Fruit fly (Drosophila melanogaster) whole organism, pupa: ENCODE measurements around the gene CG45067.

ENCODE experiments used
- CG15710 ChIP-seq: fragments of 200-800 bp; sonication (Bioruptor generic); optimal IDR thresholded peaks from 2 replicates; lab custom pipeline; 2018; ENCODE audit warnings: missing biosample characterization, mild to moderate bottlenecking, missing genetic modification characterization, moderate library complexity
- D1 ChIP-seq: fragments of 200-800 bp; sonication (Bioruptor generic); optimal IDR thresholded peaks from 2 replicates; lab custom pipeline; 2018; ENCODE audit warnings: missing biosample characterization, mild to moderate bottlenecking, missing genetic modification characterization, moderate library complexity
- EcR ChIP-seq: fragments of 200-800 bp; sonication (Bioruptor generic); optimal IDR thresholded peaks from 3 replicates; lab custom pipeline; 2019; ENCODE audit warnings: missing biosample characterization, missing genetic modification characterization, mild to moderate bottlenecking, moderate library complexity, missing genetic modification reagents
- Ets98B ChIP-seq: fragments of 200-800 bp; sonication (Bioruptor generic); IDR thresholded peaks from 2 replicates; pipeline ENCODE4 v1.3.6; 2022; ENCODE audit warnings: missing biosample characterization, missing genetic modification characterization
- Pif1A ChIP-seq: fragments of 200-800 bp; sonication (Bioruptor generic); optimal IDR thresholded peaks from 3 replicates; lab custom pipeline; 2016; ENCODE audit warnings: missing biosample characterization, missing genetic modification characterization
- Snoo ChIP-seq: fragments of 200-800 bp; sonication (Bioruptor generic); optimal IDR thresholded peaks from 3 replicates; lab custom pipeline; 2017; ENCODE audit warnings: missing biosample characterization, mild to moderate bottlenecking, missing genetic modification characterization, inconsistent platforms
- fd96Ca ChIP-seq: fragments of 200-800 bp; sonication (Bioruptor generic); IDR thresholded peaks from 3 replicates; pipeline ENCODE4 v1.3.6; 2022; ENCODE audit warnings: missing biosample characterization, missing genetic modification characterization

dm6 chr3L:3121769-3122432, 7.6 kb upstream of the CG45067 start:
- no peak for TF ChIP-seq Snoo (tag; lab: Kevin White, UChicago)
- TF ChIP-seq CG15710 = no peak
- TF ChIP-seq EcR = peak; percentile 17
- TF ChIP-seq Ets98B = no peak
- no peak for TF ChIP-seq fd96Ca
- no peak for TF ChIP-seq Pif1A (GFP tag; lab: Kevin White, UChicago)
- TF ChIP-seq D1 = no peak
